Fruit fly (Drosophila melanogaster) whole organism, embryonic: Measurements from ENCODE around the gene Ssk.

Source experiments
- ATbp ChIP-seq: fragments of 200-800 bp; sonication (Bioruptor generic); optimal IDR thresholded peaks from 2 replicates; lab custom pipeline; 2017; ENCODE audit warnings: missing biosample characterization, mild to moderate bottlenecking, missing genetic modification characterization, missing genetic modification reagents
- Ada2b ChIP-seq: fragments of 200-800 bp; sonication (Bioruptor generic); IDR thresholded peaks from 2 replicates; pipeline ENCODE4 v1.3.6; 2022; ENCODE audit warnings: missing biosample characterization, missing genetic modification characterization
- Awh ChIP-seq: fragments of 200-800 bp; sonication (Bioruptor generic); IDR thresholded peaks from 2 replicates; pipeline ENCODE4, ENCODE4 v1.3.6; 2022; ENCODE audit warnings: missing biosample characterization, missing genetic modification characterization
- CG10543 ChIP-seq: fragments of 200-800 bp; sonication (Bioruptor generic); optimal IDR thresholded peaks from 3 replicates; lab custom pipeline; 2017; ENCODE audit warnings: missing biosample characterization, mild to moderate bottlenecking, missing genetic modification characterization, moderate library complexity
- CG11247 ChIP-seq: fragments of 200-800 bp; sonication (Bioruptor generic); IDR thresholded peaks from 2 replicates; pipeline ENCODE4 v1.3.6; 2022; ENCODE audit warnings: missing biosample characterization, missing genetic modification characterization
- CG11560 ChIP-seq: fragments of 200-800 bp; sonication (Bioruptor generic); IDR thresholded peaks from 3 replicates; pipeline ENCODE4 v1.3.6; 2022; ENCODE audit warnings: missing biosample characterization, missing genetic modification characterization
- CG12104 ChIP-seq: fragments of 200-800 bp; sonication (Bioruptor generic); optimal IDR thresholded peaks from 3 replicates; lab custom pipeline; 2016; ENCODE audit warnings: missing biosample characterization, missing genetic modification characterization
- CG15011 ChIP-seq: fragments of 200-800 bp; sonication (Bioruptor generic); optimal IDR thresholded peaks from 3 replicates; lab custom pipeline; 2018; ENCODE audit warnings: missing biosample characterization, mild to moderate bottlenecking, missing genetic modification characterization
- CG15514 ChIP-seq: fragments of 200-800 bp; sonication (Bioruptor generic); optimal IDR thresholded peaks from 3 replicates; lab custom pipeline; 2017; ENCODE audit warnings: missing biosample characterization, missing genetic modification characterization, mild to moderate bottlenecking, moderate library complexity, missing genetic modification reagents
- CG17568 ChIP-seq: fragments of 200-800 bp; sonication (Bioruptor generic); optimal IDR thresholded peaks from 2 replicates; lab custom pipeline; 2018; ENCODE audit warnings: missing biosample characterization, mild to moderate bottlenecking, missing genetic modification characterization, moderate library complexity
- CG17912 ChIP-seq: fragments of 200-800 bp; sonication (Bioruptor generic); optimal IDR thresholded peaks from 2 replicates; lab custom pipeline; 2018; ENCODE audit warnings: missing biosample characterization, mild to moderate bottlenecking, missing genetic modification characterization
- CG18262 ChIP-seq: fragments of 200-800 bp; optimal IDR thresholded peaks from 3 replicates; lab custom pipeline; 2019; ENCODE audit warnings: missing biosample characterization, mild to moderate bottlenecking, missing genetic modification characterization, moderate library complexity
- CG2202 ChIP-seq: fragments of 200-800 bp; sonication (Bioruptor generic); optimal IDR thresholded peaks from 2 replicates; lab custom pipeline; 2018; ENCODE audit warnings: missing biosample characterization, mild to moderate bottlenecking, missing genetic modification characterization
- CG30403 ChIP-seq: fragments of 200-800 bp; sonication (Bioruptor generic); optimal IDR thresholded peaks from 3 replicates; lab custom pipeline; 2016; ENCODE audit warnings: missing biosample characterization, missing genetic modification characterization
- CG31365 ChIP-seq: fragments of 200-800 bp; sonication (Bioruptor generic); optimal IDR thresholded peaks from 2 replicates; lab custom pipeline; 2018; ENCODE audit warnings: missing biosample characterization, mild to moderate bottlenecking, missing genetic modification characterization
- CG4328 ChIP-seq: fragments of 200-800 bp; sonication (Bioruptor generic); optimal IDR thresholded peaks from 3 replicates; lab custom pipeline; 2017; ENCODE audit warnings: missing biosample characterization, missing genetic modification reagents, missing genetic modification characterization
- CG6254 ChIP-seq: fragments of 200-800 bp; sonication (Bioruptor generic); optimal IDR thresholded peaks from 3 replicates; lab custom pipeline; 2017; ENCODE audit warnings: mild to moderate bottlenecking, missing biosample characterization, missing genetic modification reagents, missing genetic modification characterization
- CG6813 ChIP-seq: fragments of 200-800 bp; sonication (Bioruptor generic); optimal IDR thresholded peaks from 2 replicates; lab custom pipeline; 2017; ENCODE audit warnings: missing biosample characterization, missing genetic modification characterization, mild to moderate bottlenecking, moderate library complexity, missing genetic modification reagents
- CG7839 ChIP-seq: fragments of 200-800 bp; sonication (Bioruptor generic); optimal IDR thresholded peaks from 3 replicates; lab custom pipeline; 2018; ENCODE audit warnings: missing biosample characterization, mild to moderate bottlenecking, missing genetic modification characterization, moderate library complexity
- CG7963 ChIP-seq: fragments of 200-800 bp; sonication (Bioruptor generic); IDR thresholded peaks from 3 replicates; pipeline ENCODE4 v1.3.6; 2022; ENCODE audit warnings: missing biosample characterization, missing genetic modification characterization; ENCODE audit not compliant: partially characterized antibody
- CG8281 ChIP-seq: fragments of 200-800 bp; sonication (Bioruptor generic); optimal IDR thresholded peaks from 2 replicates; lab custom pipeline; 2018; ENCODE audit warnings: missing biosample characterization, mild to moderate bottlenecking, missing genetic modification characterization, moderate library complexity
- Dek ChIP-seq: fragments of 200-800 bp; sonication (Bioruptor generic); optimal IDR thresholded peaks from 3 replicates; lab custom pipeline; 2019; ENCODE audit warnings: missing biosample characterization, mild to moderate bottlenecking, missing genetic modification characterization, moderate library complexity
- Hr39 ChIP-seq: fragments of >200 bp; optimal IDR thresholded peaks from 2 replicates; lab custom pipeline; 2017
- NC2β ChIP-seq: fragments of 200-800 bp; sonication (Bioruptor generic); optimal IDR thresholded peaks from 2 replicates; lab custom pipeline; 2016; ENCODE audit warnings: missing biosample characterization, missing genetic modification characterization
- Nf-YA ChIP-seq: fragments of 200-800 bp; sonication (Bioruptor generic); IDR thresholded peaks from 2 replicates; pipeline ENCODE4 v1.3.6; 2022; ENCODE audit warnings: missing biosample characterization, missing genetic modification characterization
- Nf-YB ChIP-seq: fragments of 200-800 bp; sonication (Bioruptor generic); optimal IDR thresholded peaks from 3 replicates; lab custom pipeline; 2019; ENCODE audit warnings: missing biosample characterization, mild to moderate bottlenecking, missing genetic modification characterization, moderate library complexity
- Nf-YC ChIP-seq: fragments of 200-800 bp; optimal IDR thresholded peaks from 3 replicates; lab custom pipeline; 2019; ENCODE audit warnings: missing biosample characterization, mild to moderate bottlenecking, missing genetic modification characterization, moderate library complexity
- Oaz ChIP-seq: fragments of 200-800 bp; sonication (Bioruptor generic); IDR thresholded peaks from 2 replicates; pipeline ENCODE4 v1.3.6; 2022; ENCODE audit warnings: missing biosample characterization, missing genetic modification characterization
- Oli ChIP-seq: fragments of 200-800 bp; sonication (Bioruptor generic); optimal IDR thresholded peaks from 2 replicates; lab custom pipeline; 2018; ENCODE audit warnings: missing biosample characterization, mild to moderate bottlenecking, missing genetic modification characterization, moderate library complexity
- Pdp1 ChIP-seq, 2 experiments: fragments of 200-800 bp; sonication (Bioruptor generic); optimal IDR thresholded peaks; 3 replicates each; lab custom pipeline; 2016; ENCODE audit warnings: missing biosample characterization in 2 of 2, missing genetic modification characterization in 2 of 2, mild to moderate bottlenecking in 1 of 2, moderate library complexity in 1 of 2
- Side ChIP-seq: fragments of 200-800 bp; sonication (Bioruptor generic); optimal IDR thresholded peaks from 2 replicates; lab custom pipeline; 2016; ENCODE audit warnings: missing biosample characterization, missing genetic modification characterization
- Sox100B ChIP-seq: fragments of 200-800 bp; sonication (Bioruptor generic); optimal IDR thresholded peaks from 3 replicates; lab custom pipeline; 2018; ENCODE audit warnings: missing biosample characterization, mild to moderate bottlenecking, missing genetic modification characterization
- bowl ChIP-seq: fragments of 200-800 bp; sonication (Bioruptor generic); IDR thresholded peaks from 2 replicates; pipeline ENCODE4 v1.3.6; 2022; ENCODE audit warnings: missing biosample characterization, missing genetic modification characterization
- cato ChIP-seq: fragments of 200-800 bp; sonication (Bioruptor generic); optimal IDR thresholded peaks from 2 replicates; lab custom pipeline; 2016; ENCODE audit warnings: missing biosample characterization, missing genetic modification characterization, borderline replicate concordance
- croc ChIP-seq: fragments of 200-800 bp; sonication (Bioruptor generic); conservative IDR thresholded peaks from 3 replicates; pipeline ENCODE4 v1.3.6; 2022; ENCODE audit warnings: missing biosample characterization, missing genetic modification characterization
- danr ChIP-seq: fragments of 200-800 bp; sonication (Bioruptor generic); IDR thresholded peaks from 2 replicates; pipeline ENCODE4 v1.3.6; 2022; ENCODE audit warnings: missing biosample characterization, missing genetic modification characterization
- dati ChIP-seq: fragments of 200-800 bp; sonication (Bioruptor generic); IDR thresholded peaks from 2 replicates; pipeline ENCODE4 v1.3.6; 2022; ENCODE audit warnings: missing biosample characterization, missing genetic modification characterization
- fd96Cb ChIP-seq: fragments of 200-800 bp; sonication (Bioruptor generic); optimal IDR thresholded peaks from 2 replicates; lab custom pipeline; 2018; ENCODE audit warnings: missing biosample characterization, mild to moderate bottlenecking, missing genetic modification characterization, moderate library complexity
- grau ChIP-seq: fragments of 200-800 bp; optimal IDR thresholded peaks from 3 replicates; lab custom pipeline; 2019; ENCODE audit warnings: missing biosample characterization, mild to moderate bottlenecking, missing genetic modification characterization, moderate library complexity
- h ChIP-seq: fragments of >200 bp; optimal IDR thresholded peaks from 2 replicates; lab custom pipeline; 2017
- hth ChIP-seq: fragments of >200 bp; optimal IDR thresholded peaks from 2 replicates; lab custom pipeline; 2017; ENCODE audit warnings: inconsistent platforms
- lmd ChIP-seq: fragments of 200-800 bp; sonication (Bioruptor generic); IDR thresholded peaks from 2 replicates; pipeline ENCODE4 v1.3.6; 2022; ENCODE audit warnings: missing biosample characterization, missing genetic modification characterization
- org-1 ChIP-seq: fragments of 200-800 bp; sonication (Bioruptor generic); optimal IDR thresholded peaks from 2 replicates; lab custom pipeline; 2017; ENCODE audit warnings: missing biosample characterization, missing genetic modification characterization
- pzg ChIP-seq: fragments of 200-800 bp; sonication (Bioruptor generic); optimal IDR thresholded peaks from 3 replicates; lab custom pipeline; 2018; ENCODE audit warnings: missing biosample characterization, mild to moderate bottlenecking, missing genetic modification characterization, moderate library complexity
- rib ChIP-seq: fragments of 200-800 bp; sonication (Bioruptor generic); IDR thresholded peaks from 2 replicates; pipeline ENCODE4 v1.3.6; 2022; ENCODE audit warnings: missing biosample characterization, missing genetic modification characterization
- slou ChIP-seq: fragments of 200-800 bp; sonication (Bioruptor generic); optimal IDR thresholded peaks from 3 replicates; lab custom pipeline; 2016; ENCODE audit warnings: missing biosample characterization, missing genetic modification characterization
- toy ChIP-seq: fragments of 200-800 bp; sonication (Bioruptor generic); IDR thresholded peaks from 2 replicates; pipeline ENCODE4 v1.3.6; 2022; ENCODE audit warnings: missing biosample characterization, missing genetic modification characterization
- wek ChIP-seq: fragments of 200-800 bp; sonication (Bioruptor generic); optimal IDR thresholded peaks from 3 replicates; lab custom pipeline; 2018; ENCODE audit warnings: missing biosample characterization, mild to moderate bottlenecking, missing genetic modification characterization, moderate library complexity
- z ChIP-seq: fragments of 200-800 bp; sonication (Bioruptor generic); IDR thresholded peaks from 3 replicates; pipeline ENCODE4 v1.3.6; 2022; ENCODE audit warnings: missing biosample characterization, missing genetic modification characterization
- zfh2 ChIP-seq: fragments of 200-800 bp; sonication (Bioruptor generic); optimal IDR thresholded peaks from 2 replicates; lab custom pipeline; 2016; ENCODE audit warnings: missing biosample characterization, missing genetic modification characterization

Gene Ssk

dm6 chr3L:20183345-20184088 is 4.8 kb upstream of the Ssk start (continued):
- TF ChIP-seq rib (GFP tag; lab: Robert Waterston, UW) (no peak), h (lab: Kevin White, UChicago) (no peak), hth (lab: Kevin White, UChicago) (no peak), CG15011 (peak; percentile 6), Awh (no peak), org-1 (GFP tag; lab: Kevin White, UChicago) (peak; percentile 33), CG8281 (tag; lab: Kevin White, UChicago) (peak; percentile 7), cato (GFP tag; lab: Kevin White, UChicago) (peak; percentile 18), bowl (no peak), dati (GFP tag; lab: Robert Waterston, UW) (no peak), toy (no peak), croc (no peak), grau (peak; percentile 57), slou (GFP tag; lab: Kevin White, UChicago) (no peak), Oaz (no peak), CG7963 (GFP tag; lab: Robert Waterston, UW) (no peak), Hr39 (no peak), NC2β (GFP tag; lab: Kevin White, UChicago) (peak; percentile 11), CG30403 (GFP tag; lab: Kevin White, UChicago) (peak; percentile 58), pzg (GFP tag; lab: Kevin White, UChicago) (no peak), CG7839 (tag; lab: Kevin White, UChicago) (peak; percentile 68), lmd (peak; percentile 41; the same call in 1 of the 2 replicates), CG18262 (tag; lab: Kevin White, UChicago) (peak; percentile 56), Ada2b (GFP tag; lab: Robert Waterston, UW) (peak; percentile 47), CG10543 (GFP tag; lab: Kevin White, UChicago) (peak; percentile 3), CG4328 (GFP tag; lab: Kevin White, UChicago) (no peak), Nf-YC (tag; lab: Kevin White, UChicago) (no peak), CG11247 (GFP tag; lab: Robert Waterston, UW) (no peak), Oli (tag; lab: Kevin White, UChicago) (peak; percentile 48), CG31365 (no peak), Dek (peak; percentile 28), fd96Cb (tag; lab: Kevin White, UChicago) (peak; percentile 40), Sox100B (GFP tag; lab: Kevin White, UChicago) (peak; percentile 46), CG6813 (GFP tag; lab: Kevin White, UChicago) (peak; percentile 32), zfh2 (GFP tag; lab: Kevin White, UChicago) (peak; percentile 33), z (no peak), CG12104 (peak; percentile 48), Nf-YB (GFP tag; lab: Kevin White, UChicago) (no peak), CG11560 (tag; lab: Robert Waterston, UW) (0 out of 3 replicates have a peak, but pooled peaks have one; percentile 44), ATbp (GFP tag; lab: Kevin White, UChicago) (peak; percentile 39), Side (GFP tag; lab: Kevin White, UChicago) (no peak), CG6254 (GFP tag; lab: Kevin White, UChicago) (no peak), Nf-YA (GFP tag; lab: Robert Waterston, UW) (no peak; the same call in 1 of the 2 replicates), CG17568 (GFP tag; lab: Kevin White, UChicago) (no peak), CG15514 (peak; percentile 21), wek (GFP tag; lab: Kevin White, UChicago) (no peak), CG2202 (no peak), CG17912 (GFP tag; lab: Kevin White, UChicago) (no peak), danr (GFP tag; lab: Robert Waterston, UW) (no peak), Pdp1 (GFP tag; optimal IDR thresholded peaks at IDR 0.05; lab: Kevin White, UChicago) (peak; percentile 52 to 60)
